Fruit fly (Drosophila melanogaster) whole organism, wandering third instar larva: Measurements from ENCODE around the gene Tango1.

Source experiments
- CG9705 ChIP-seq: fragments of 200-800 bp; sonication (Bioruptor generic); optimal IDR thresholded peaks from 2 replicates; lab custom pipeline; 2018; ENCODE audit warnings: missing biosample characterization, mild to moderate bottlenecking, missing genetic modification characterization
- HLH106 ChIP-seq: fragments of 200-800 bp; optimal IDR thresholded peaks from 3 replicates; lab custom pipeline; 2019; ENCODE audit warnings: missing biosample characterization, mild to moderate bottlenecking, missing genetic modification characterization, moderate library complexity
- Hnf4 ChIP-seq: fragments of 200-800 bp; sonication (Bioruptor generic); optimal IDR thresholded peaks from 2 replicates; lab custom pipeline; 2016; ENCODE audit warnings: missing biosample characterization, mild to moderate bottlenecking, missing genetic modification characterization
- Mio ChIP-seq: sonication (Bioruptor generic); optimal IDR thresholded peaks from 2 replicates; lab custom pipeline; 2016; ENCODE audit warnings: missing biosample characterization, missing genetic modification characterization
- Myc ChIP-seq: fragments of >200 bp; optimal IDR thresholded peaks from 2 replicates; lab custom pipeline; 2017
- N ChIP-seq: fragments of >200 bp; optimal IDR thresholded peaks from 2 replicates; lab custom pipeline; 2018; ENCODE audit warnings: missing biosample characterization, missing external identifiers, missing genetic modification characterization
- fru ChIP-seq: fragments of 200-800 bp; sonication (Bioruptor generic); optimal IDR thresholded peaks from 3 replicates; lab custom pipeline; 2016; ENCODE audit warnings: missing biosample characterization, mild to moderate bottlenecking, missing genetic modification characterization
- h ChIP-seq: fragments of 200-800 bp; sonication (Bioruptor generic); optimal IDR thresholded peaks from 3 replicates; lab custom pipeline; 2016; ENCODE audit warnings: missing biosample characterization, mild to moderate bottlenecking, missing genetic modification characterization
- jim ChIP-seq: fragments of 175-275, 200-325 bp; sonication (Bioruptor generic); optimal IDR thresholded peaks from 2 replicates; lab custom pipeline; 2016; ENCODE audit warnings: missing biosample characterization, mild to moderate bottlenecking, missing genetic modification characterization
- pan ChIP-seq: fragments of >200 bp; optimal IDR thresholded peaks from 2 replicates; lab custom pipeline; 2017
- psq ChIP-seq: fragments of 200-800 bp; sonication (Bioruptor generic); optimal IDR thresholded peaks from 3 replicates; lab custom pipeline; 2017; ENCODE audit warnings: missing biosample characterization, mild to moderate bottlenecking, missing genetic modification characterization, moderate library complexity
- rgr ChIP-seq: fragments of 200-800 bp; sonication (Bioruptor generic); optimal IDR thresholded peaks from 3 replicates; lab custom pipeline; 2016; ENCODE audit warnings: missing biosample characterization, mild to moderate bottlenecking, missing genetic modification characterization
- usp ChIP-seq: fragments of >200 bp; optimal IDR thresholded peaks from 2 replicates; lab custom pipeline; 2017; ENCODE audit warnings: missing biosample characterization, missing genetic modification characterization

- TF ChIP-seq psq, result peak; percentile 40
- no peak for TF ChIP-seq Hnf4 (GFP tag; lab: Kevin White, UChicago)
- TF ChIP-seq usp (GFP tag; lab: Kevin White, UChicago), result no peak
- peak; percentile 49 for TF ChIP-seq fru (GFP tag; lab: Kevin White, UChicago)
- TF ChIP-seq Mio (GFP tag; lab: Kevin White, UChicago), result no peak
- no peak for TF ChIP-seq Myc (lab: Kevin White, UChicago)
- TF ChIP-seq N (GFP tag; lab: Kevin White, UChicago), result no peak
- TF ChIP-seq h, result peak; percentile 65
- peak; percentile 52 for TF ChIP-seq HLH106 (tag; lab: Kevin White, UChicago)
- no peak for TF ChIP-seq pan (lab: Kevin White, UChicago)
- no peak for TF ChIP-seq jim
- TF ChIP-seq rgr (GFP tag; lab: Kevin White, UChicago), result peak; percentile 24
- TF ChIP-seq CG9705 (GFP tag; lab: Kevin White, UChicago), result peak; percentile 18
Measured at dm6 chr2L:6693794-6694254, 44.6 kb downstream of the Tango1 start.
